Fruit fly (Drosophila melanogaster): Measurements from ENCODE around the gene CG14641.

CG14641 gene

dm6 chr3R:4197055-4197454 lies 35.1 kb downstream of the CG14641 start, which contains the start of gene beta-Man (continued):
- TF ChIP-seq seq (GFP tag; IDR thresholded peaks at IDR 0.05) = no peak
- no peak for TF ChIP-seq jigr1 (GFP tag; IDR thresholded peaks at IDR 0.05)
- TF ChIP-seq Blimp-1 (GFP tag; optimal IDR thresholded peaks at IDR 0.05) = peak; percentile 75
- no peak for TF ChIP-seq fru (optimal IDR thresholded peaks at IDR 0.05)
- no peak for TF ChIP-seq Aef1 (GFP tag; IDR thresholded peaks at IDR 0.05)
- TF ChIP-seq CG15073 (GFP tag; optimal IDR thresholded peaks at IDR 0.05) = no peak
- no peak for TF ChIP-seq mam (GFP tag; optimal IDR thresholded peaks at IDR 0.05)
- no peak for TF ChIP-seq CG12071 (GFP tag; optimal IDR thresholded peaks at IDR 0.05)
- no peak for TF ChIP-seq grn (GFP tag; optimal IDR thresholded peaks at IDR 0.05)
- TF ChIP-seq ind (GFP tag; optimal IDR thresholded peaks at IDR 0.05) = no peak
- no peak for TF ChIP-seq kah (GFP tag; optimal IDR thresholded peaks at IDR 0.05)
- TF ChIP-seq E2f2 (GFP tag; IDR thresholded peaks at IDR 0.05) = peak; percentile 34; the same call in 1 of the 2 replicates
- no peak for TF ChIP-seq Hr51 (GFP tag; optimal IDR thresholded peaks at IDR 0.05)
- TF ChIP-seq NFAT (GFP tag; IDR thresholded peaks at IDR 0.05) = no peak
- no peak for TF ChIP-seq ash1 (GFP tag; optimal IDR thresholded peaks at IDR 0.05)
- no peak for TF ChIP-seq CG10267 (tag; optimal IDR thresholded peaks at IDR 0.05)
- TF ChIP-seq CG4404 (GFP tag; IDR thresholded peaks at IDR 0.05) = no peak
- TF ChIP-seq tio (GFP tag; optimal IDR thresholded peaks at IDR 0.05) = no peak
- TF ChIP-seq CG18764 (GFP tag; optimal IDR thresholded peaks at IDR 0.05) = no peak
- TF ChIP-seq PHDP (tag; optimal IDR thresholded peaks at IDR 0.05) = no peak
- TF ChIP-seq sima (GFP tag; optimal IDR thresholded peaks at IDR 0.05) = no peak
- TF ChIP-seq CG2712 (tag; optimal IDR thresholded peaks at IDR 0.05) = peak; percentile 8
- no peak for TF ChIP-seq chm (GFP tag; IDR thresholded peaks at IDR 0.05)
- no peak for TF ChIP-seq Dip2 (GFP tag; IDR thresholded peaks at IDR 0.05)

dm6 chr3R:4190160-4190559 lies 42.0 kb downstream of the CG14641 start, which contains the start of gene Dsk:
Dsk (minus strand) TSS chr3R:4190260.
- TF ChIP-seq trh (GFP tag; optimal IDR thresholded peaks at IDR 0.05) = no peak
- TF ChIP-seq esg (GFP tag; conservative IDR thresholded peaks at IDR 0.05) = 0 out of 2 replicates have a peak, but pooled peaks have one; percentile 8

dm6 chr3R:4186820-4187540 lies 45.2 kb downstream of the CG14641 start:
- TF ChIP-seq Med (GFP tag) (peak; percentile 27), CG12769 (tag; optimal IDR thresholded peaks at IDR 0.05) (peak; percentile 62), CG10543 (GFP tag; optimal IDR thresholded peaks at IDR 0.05) (peak; percentile 61), CTCF (GFP tag; optimal IDR thresholded peaks at IDR 0.05) (peak; percentile 92), CG13894 (tag; optimal IDR thresholded peaks at IDR 0.05) (peak; percentile 91), sima (GFP tag; optimal IDR thresholded peaks at IDR 0.05) (no peak), NC2β (GFP tag; optimal IDR thresholded peaks at IDR 0.05) (no peak), tna (GFP tag; IDR thresholded peaks at IDR 0.05; ENCODE audit: partially characterized antibody) (peak; percentile 17; the same call in 1 of the 2 replicates), CG18764 (GFP tag; optimal IDR thresholded peaks at IDR 0.05) (no peak), Side (GFP tag; optimal IDR thresholded peaks at IDR 0.05) (no peak), rib (GFP tag; IDR thresholded peaks at IDR 0.05) (peak; percentile 31; the same call in 1 of the 2 replicates), kni (GFP tag; optimal IDR thresholded peaks at IDR 0.05) (no peak), pros (GFP tag; optimal IDR thresholded peaks at IDR 0.05) (peak; percentile 79), CG8765 (GFP tag; IDR thresholded peaks at IDR 0.05) (no peak), CG1529 (GFP tag; optimal IDR thresholded peaks at IDR 0.05) (no peak), peb (GFP tag; IDR thresholded peaks at IDR 0.05) (no peak), sug (tag; optimal IDR thresholded peaks at IDR 0.05) (peak; percentile 83), Hmr (GFP tag; optimal IDR thresholded peaks at IDR 0.05) (peak; percentile 35), CG8290 (GFP tag; optimal IDR thresholded peaks at IDR 0.05) (no peak), CG8290 (tag; optimal IDR thresholded peaks at IDR 0.05) (peak in 1 of 2 experiments; percentile 43), Bgb (GFP tag; IDR thresholded peaks at IDR 0.05; ENCODE audit: partially characterized antibody) (peak; percentile 49), cg (GFP tag; optimal IDR thresholded peaks at IDR 0.05) (peak; percentile 72), Eip74EF (GFP tag; optimal IDR thresholded peaks at IDR 0.05) (peak in 1 of 2 experiments; percentile 82), lab (GFP tag; optimal IDR thresholded peaks at IDR 0.05) (peak; percentile 10), CG4360 (GFP tag; IDR thresholded peaks at IDR 0.05) (no peak)

All from whole organism, embryonic.